Worm (Caenorhabditis elegans) whole organism, L4 larva: Measurements from ENCODE around the gene fbxa-66.

Experiments
- fos-1 ChIP-seq: fragments of 150-350 bp; optimal IDR thresholded peaks from 2 replicates; lab custom pipeline; 2014; ENCODE audit warnings: missing biosample characterization, missing genetic modification characterization
- lin-38 ChIP-seq: fragments of 200-800 bp; sonication (Bioruptor generic); IDR thresholded peaks from 2 replicates; pipeline ENCODE4 v1.3.6; 2022; ENCODE audit warnings: missing genetic modification reagents, missing genetic modification characterization, missing compliant biosample characterization
- mxl-3 ChIP-seq: fragments of 200-800 bp; sonication (Bioruptor generic); optimal IDR thresholded peaks from 2 replicates; lab custom pipeline; 2018; ENCODE audit warnings: mild to moderate bottlenecking, missing genetic modification characterization, missing compliant biosample characterization
- nhr-10 ChIP-seq: fragments of 150-350 bp; optimal IDR thresholded peaks from 2 replicates; lab custom pipeline; 2014; ENCODE audit warnings: missing biosample characterization, missing genetic modification characterization
- nhr-11 ChIP-seq: fragments of 150-350 bp; optimal IDR thresholded peaks from 2 replicates; lab custom pipeline; 2014; ENCODE audit warnings: missing biosample characterization, missing genetic modification characterization
- nhr-237 ChIP-seq: sonication (generic microtip); optimal IDR thresholded peaks from 2 replicates; lab custom pipeline; 2017; ENCODE audit warnings: missing biosample characterization, missing genetic modification characterization
- nhr-77 ChIP-seq: fragments of 150-350 bp; optimal IDR thresholded peaks from 2 replicates; lab custom pipeline; 2014; ENCODE audit warnings: missing biosample characterization, missing genetic modification characterization
- snpc-4 ChIP-seq: fragments of 150-350 bp; optimal IDR thresholded peaks from 2 replicates; lab custom pipeline; 2014; ENCODE audit warnings: missing biosample characterization, missing genetic modification characterization
- ztf-11 ChIP-seq: fragments of 150-350 bp; optimal IDR thresholded peaks from 2 replicates; lab custom pipeline; 2014; ENCODE audit warnings: missing biosample characterization, missing genetic modification characterization

DNA sequence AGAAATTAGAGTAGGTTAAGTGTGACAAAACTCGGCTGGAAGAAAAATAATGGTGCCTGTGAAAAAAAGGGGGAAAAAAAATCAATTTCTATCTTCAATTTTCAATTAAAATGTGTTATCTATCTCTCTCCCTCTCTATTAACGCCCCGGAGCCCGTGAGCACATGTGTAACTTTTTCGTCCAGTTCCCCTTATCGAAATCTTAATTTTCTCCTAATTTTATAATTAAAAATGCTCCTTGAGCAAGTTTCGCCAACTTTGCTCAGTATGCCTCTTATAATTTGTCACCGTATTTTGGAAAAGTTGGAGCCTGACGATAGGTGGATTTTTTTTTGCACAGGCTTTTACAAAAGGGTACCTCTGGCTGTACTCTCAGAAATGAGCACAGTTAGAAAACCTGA, 5.8 kb downstream of the fbxa-66 start, which contains the start of the genes fbxa-1 and Y54F10BM.20:
- TF ChIP-seq lin-38 (GFP tag; lab: Robert Waterston, UW) (no peak), ztf-11 (tag; lab: Kevin White, UChicago) (no peak), nhr-10 (tag; lab: Kevin White, UChicago) (no peak), snpc-4 (tag; lab: Kevin White, UChicago) (no peak), nhr-77 (tag; lab: Kevin White, UChicago) (no peak), nhr-237 (tag; lab: Kevin White, UChicago) (no peak), fos-1 (no peak), nhr-11 (no peak), mxl-3 (GFP tag; lab: Kevin White, UChicago) (no peak)
